Worm (Caenorhabditis elegans) whole organism, midembryonic: ENCODE results near the gene Y67A10A.7.
"Not testable (repeated sequence)": the region's sequence is repeated elsewhere in the genome, so short reads cannot be mapped to it uniquely, and the experiment has no call there.

Experiments
- T22C8.4 ChIP-seq: fragments of 200-800 bp; sonication (Bioruptor generic); IDR thresholded peaks from 2 replicates; pipeline ENCODE4 v1.3.6; 2022; ENCODE audit warnings: missing genetic modification characterization, missing compliant biosample characterization
- cog-1 ChIP-seq: sonication (generic microtip); optimal IDR thresholded peaks from 2 replicates; lab custom pipeline; 2016; ENCODE audit warnings: missing genetic modification characterization, missing compliant biosample characterization
- flt-1 ChIP-seq: fragments of 200-800 bp; sonication (Bioruptor generic); IDR thresholded peaks from 2 replicates; pipeline ENCODE4 v1.3.6; 2022; ENCODE audit warnings: missing genetic modification characterization, missing compliant biosample characterization
- klf-2 ChIP-seq: fragments of 200-800 bp; sonication (Bioruptor generic); conservative IDR thresholded peaks from 2 replicates; pipeline ENCODE4 v1.3.6; 2022; ENCODE audit warnings: missing genetic modification reagents, missing genetic modification characterization, missing compliant biosample characterization
- med-1 ChIP-seq: sonication (generic microtip); optimal IDR thresholded peaks from 2 replicates; lab custom pipeline; 2017; ENCODE audit warnings: missing genetic modification characterization, mild to moderate bottlenecking, missing compliant biosample characterization, antibody characterized with exemption, missing genetic modification reagents; ENCODE audit not compliant: insufficient read depth
- ref-1 ChIP-seq: fragments of 200-800 bp; sonication (Bioruptor generic); conservative IDR thresholded peaks from 2 replicates; pipeline ENCODE4 v1.3.6; 2022; ENCODE audit warnings: missing genetic modification reagents, missing genetic modification characterization, missing compliant biosample characterization
- tab-1 ChIP-seq: fragments of 200-800 bp; sonication (Bioruptor generic); IDR thresholded peaks from 2 replicates; pipeline ENCODE4 v1.3.6; 2022; ENCODE audit warnings: missing genetic modification characterization, missing compliant biosample characterization
- ztf-23 ChIP-seq: fragments of 200-800 bp; sonication (Bioruptor generic); IDR thresholded peaks from 2 replicates; pipeline ENCODE4 v1.3.6; 2022; ENCODE audit warnings: missing genetic modification reagents, missing genetic modification characterization, missing compliant biosample characterization
- ztf-29 ChIP-seq: fragments of 200-800 bp; sonication (Bioruptor generic); IDR thresholded peaks from 2 replicates; pipeline ENCODE4 v1.3.6; 2022; ENCODE audit warnings: missing genetic modification reagents, missing genetic modification characterization, missing compliant biosample characterization

Y67A10A.7 gene

DNA sequence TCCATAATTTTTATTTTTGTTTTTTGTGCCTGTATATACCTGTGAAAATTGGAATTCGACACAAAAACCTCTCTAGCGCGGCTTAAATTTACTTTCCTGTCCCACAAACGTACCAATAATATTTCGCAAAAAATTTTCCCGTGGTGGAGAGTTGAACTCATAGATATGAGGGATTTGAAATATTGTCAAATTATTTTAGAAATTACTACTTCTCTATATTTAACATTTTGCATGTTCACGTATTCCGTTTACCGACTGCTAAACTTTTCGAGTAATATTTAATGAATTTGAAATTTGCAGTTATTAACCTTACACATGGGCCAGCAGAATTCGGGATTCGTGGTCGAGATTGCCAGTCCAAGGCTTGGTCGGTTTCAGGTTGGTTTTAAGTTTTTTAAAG, at the start of gene Y67A10A.7:
Y67A10A.7 (plus strand) TSS at position 301 of the 400 bp plus-strand sequence.
- TF ChIP-seq T22C8.4; klf-2 (GFP tag; lab: Robert Waterston, UW); ztf-23 (GFP tag; lab: Robert Waterston, UW): not testable (repeated sequence)

DNA sequence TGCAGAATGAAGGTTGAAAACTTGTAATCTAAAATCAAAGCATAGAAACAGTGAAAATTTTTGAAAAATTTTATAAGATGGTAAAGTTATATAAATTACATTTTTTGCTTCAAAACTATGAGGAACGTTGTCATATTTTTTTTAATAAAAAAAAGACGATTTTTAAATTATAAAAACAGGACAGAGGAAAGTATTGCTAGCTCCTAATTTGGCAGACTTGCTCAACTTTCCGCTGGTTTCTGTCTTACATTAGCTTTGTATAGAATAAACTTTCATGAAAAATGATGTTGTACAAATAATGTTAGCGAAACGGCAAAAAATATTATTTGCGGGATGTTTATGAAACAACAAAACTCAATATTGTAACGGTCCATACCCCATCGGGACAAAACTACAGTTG, 47.6 kb upstream of the Y67A10A.7 start, which contains the start of gene fbxa-83:
fbxa-83 (minus strand) TSS at position 101 of the 400 bp plus-strand sequence.
- TF ChIP-seq ztf-23 (GFP tag; lab: Robert Waterston, UW) = no peak
- no peak for TF ChIP-seq flt-1 (GFP tag; lab: Robert Waterston, UW)
- no peak for TF ChIP-seq ztf-29 (GFP tag; lab: Robert Waterston, UW)
- TF ChIP-seq med-1 = no peak
- TF ChIP-seq T22C8.4 = no peak
- no peak for TF ChIP-seq tab-1
- no peak for TF ChIP-seq klf-2 (GFP tag; lab: Robert Waterston, UW)

- TF ChIP-seq ztf-23 (GFP tag; lab: Robert Waterston, UW) = 0 out of 2 replicates have a peak, but pooled peaks have one; percentile 21
- TF ChIP-seq flt-1 (GFP tag; lab: Robert Waterston, UW) = peak; percentile 56; the same call in 1 of the 2 replicates
- no peak for TF ChIP-seq T22C8.4
- no peak for TF ChIP-seq tab-1
Measured at ce11 chrIV:14326694-14327298, 47.1 kb upstream of the Y67A10A.7 start.

- TF ChIP-seq T22C8.4 (no peak), flt-1 (GFP tag; lab: Robert Waterston, UW) (no peak), klf-2 (GFP tag; lab: Robert Waterston, UW) (no peak), ref-1 (GFP tag; lab: Robert Waterston, UW) (no peak), tab-1 (no peak), ztf-29 (GFP tag; lab: Robert Waterston, UW) (no peak), ztf-23 (GFP tag; lab: Robert Waterston, UW) (no peak), med-1 (no peak)
Measured at ce11 chrIV:14334359-14334758, 39.6 kb upstream of the Y67A10A.7 start, which contains the start of gene Y67A10A.3. Gene Y67A10A.3 (minus strand): TSS chrIV:14334459.

- TF ChIP-seq klf-2 (GFP tag; lab: Robert Waterston, UW) (no peak), cog-1 (no peak), med-1 (no peak), T22C8.4 (no peak), ref-1 (GFP tag; lab: Robert Waterston, UW) (no peak), ztf-23 (GFP tag; lab: Robert Waterston, UW) (no peak), ztf-29 (GFP tag; lab: Robert Waterston, UW) (no peak), flt-1 (GFP tag; lab: Robert Waterston, UW) (no peak), tab-1 (no peak)
Measured at ce11 chrIV:14335768-14336167, 38.1 kb upstream of the Y67A10A.7 start.

- TF ChIP-seq cog-1 (no peak), ztf-29 (GFP tag; lab: Robert Waterston, UW) (no peak), T22C8.4 (no peak), flt-1 (GFP tag; lab: Robert Waterston, UW) (no peak), med-1 (no peak), klf-2 (GFP tag; lab: Robert Waterston, UW) (no peak), ztf-23 (GFP tag; lab: Robert Waterston, UW) (no peak), tab-1 (no peak), ref-1 (GFP tag; lab: Robert Waterston, UW) (no peak)
Measured at ce11 chrIV:14337757-14338156, 36.2 kb upstream of the Y67A10A.7 start, which contains the start of gene Y67A10A.2. Gene Y67A10A.2 (plus strand): TSS chrIV:14338057.

DNA sequence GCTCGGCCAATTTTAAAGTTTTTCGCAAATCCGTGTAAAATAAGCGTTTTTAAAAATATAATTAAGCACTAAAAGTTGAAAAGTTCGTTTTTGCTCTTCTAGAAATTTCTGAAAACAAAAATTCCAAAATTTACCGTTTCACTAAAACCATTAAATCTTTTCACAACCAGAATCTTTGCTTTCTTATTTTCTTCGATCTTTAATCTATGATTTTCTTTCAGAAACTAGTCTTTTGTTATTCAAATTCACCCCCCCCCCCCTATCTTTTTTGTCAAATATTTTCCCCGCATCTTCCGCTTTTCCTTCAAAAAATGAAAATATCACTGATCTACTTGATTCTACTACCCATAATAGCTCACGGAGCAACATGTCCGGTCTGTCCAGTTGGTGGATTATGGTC, 34.3 kb upstream of the Y67A10A.7 start, which contains the start of gene Y67A10A.11:
Y67A10A.11 (plus strand) TSS at position 301 of the 400 bp plus-strand sequence.
- TF ChIP-seq ref-1 (GFP tag; lab: Robert Waterston, UW) = no peak
- no peak for TF ChIP-seq tab-1

DNA sequence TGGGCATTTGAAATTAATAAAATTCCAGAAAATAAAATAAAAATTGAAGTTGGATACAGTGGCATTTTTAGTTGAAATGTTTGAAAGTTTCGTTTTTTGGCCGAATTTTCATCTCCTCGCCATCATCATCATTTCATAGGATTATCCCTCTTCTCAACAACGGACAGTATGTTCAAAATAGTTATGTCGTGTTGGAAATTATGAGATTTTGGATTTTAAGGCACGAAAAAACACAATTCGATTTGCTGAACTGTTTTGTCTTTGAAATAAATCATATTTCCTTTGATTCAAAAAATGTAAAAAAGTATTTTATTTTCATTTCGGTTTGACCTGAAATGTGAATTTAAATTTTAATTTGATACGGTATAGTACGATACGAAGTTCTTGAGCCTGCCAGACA, 30.2 kb upstream of the Y67A10A.7 start, which contains the start of gene srlf-28:
srlf-28 (minus strand) TSS at position 101 of the 400 bp plus-strand sequence.
- TF ChIP-seq klf-2 (GFP tag; lab: Robert Waterston, UW) (no peak), cog-1 (no peak), flt-1 (GFP tag; lab: Robert Waterston, UW) (no peak), tab-1 (no peak), med-1 (no peak), T22C8.4 (no peak), ztf-29 (GFP tag; lab: Robert Waterston, UW) (no peak), ref-1 (GFP tag; lab: Robert Waterston, UW) (no peak), ztf-23 (GFP tag; lab: Robert Waterston, UW) (no peak)

DNA sequence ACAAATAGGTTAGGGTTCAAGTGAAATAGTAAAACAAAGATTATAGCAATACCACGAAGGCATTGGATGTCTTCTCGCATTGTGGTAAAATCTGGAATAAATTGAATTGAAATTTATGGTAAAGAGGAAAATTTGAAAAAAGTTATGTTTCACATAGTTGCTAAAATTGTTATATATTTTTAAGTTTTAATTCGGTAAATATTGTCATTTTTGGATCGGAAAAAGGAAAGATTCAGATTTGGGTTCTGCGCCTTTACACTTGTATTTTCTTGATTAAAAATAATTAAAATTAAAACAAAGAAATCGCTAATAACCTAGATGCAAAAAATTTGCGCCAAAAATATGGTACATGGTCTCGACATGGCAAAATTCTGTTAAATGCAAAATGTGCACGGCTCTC, 23.3 kb upstream of the Y67A10A.7 start, which contains the start of gene oac-56:
oac-56 (minus strand) TSS at position 101 of the 400 bp plus-strand sequence.
- TF ChIP-seq ref-1 (GFP tag; lab: Robert Waterston, UW) (no peak), tab-1 (no peak), T22C8.4 (no peak), med-1 (no peak), klf-2 (GFP tag; lab: Robert Waterston, UW) (no peak), flt-1 (GFP tag; lab: Robert Waterston, UW) (no peak), ztf-29 (GFP tag; lab: Robert Waterston, UW) (no peak), cog-1 (no peak), ztf-23 (GFP tag; lab: Robert Waterston, UW) (no peak)

- TF ChIP-seq med-1 = no peak
- peak; percentile 56 for TF ChIP-seq cog-1
Measured at ce11 chrIV:14356120-14356519, 17.8 kb upstream of the Y67A10A.7 start.

DNA sequence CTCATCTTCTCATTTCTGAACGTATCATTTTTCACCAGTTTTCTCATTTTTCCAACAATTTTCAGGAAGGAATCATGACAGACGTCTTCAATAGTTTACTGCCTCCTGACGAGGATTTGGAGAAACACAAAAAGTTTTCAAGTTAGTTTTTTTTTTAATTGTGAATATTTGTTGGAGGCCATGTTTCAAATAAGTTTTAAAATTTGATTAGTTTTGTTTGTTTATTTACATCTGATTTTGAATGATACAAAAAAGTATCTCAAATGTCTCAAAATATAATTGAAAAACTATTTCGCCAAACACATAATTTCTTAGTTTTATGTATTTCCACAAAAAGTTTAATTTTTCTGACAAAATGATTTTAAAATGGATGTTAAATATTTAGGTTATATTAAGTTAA, 12.7 kb upstream of the Y67A10A.7 start, which contains the start of gene ssu-2:
ssu-2 (plus strand) TSS at position 59 of the 400 bp plus-strand sequence.
- TF ChIP-seq flt-1 (GFP tag; lab: Robert Waterston, UW) (no peak), cog-1 (no peak), tab-1 (no peak), T22C8.4 (no peak), ref-1 (GFP tag; lab: Robert Waterston, UW) (no peak)
